Fruit fly (Drosophila melanogaster): Measurements from ENCODE around the gene CG15211.

Gene CG15211

DNA sequence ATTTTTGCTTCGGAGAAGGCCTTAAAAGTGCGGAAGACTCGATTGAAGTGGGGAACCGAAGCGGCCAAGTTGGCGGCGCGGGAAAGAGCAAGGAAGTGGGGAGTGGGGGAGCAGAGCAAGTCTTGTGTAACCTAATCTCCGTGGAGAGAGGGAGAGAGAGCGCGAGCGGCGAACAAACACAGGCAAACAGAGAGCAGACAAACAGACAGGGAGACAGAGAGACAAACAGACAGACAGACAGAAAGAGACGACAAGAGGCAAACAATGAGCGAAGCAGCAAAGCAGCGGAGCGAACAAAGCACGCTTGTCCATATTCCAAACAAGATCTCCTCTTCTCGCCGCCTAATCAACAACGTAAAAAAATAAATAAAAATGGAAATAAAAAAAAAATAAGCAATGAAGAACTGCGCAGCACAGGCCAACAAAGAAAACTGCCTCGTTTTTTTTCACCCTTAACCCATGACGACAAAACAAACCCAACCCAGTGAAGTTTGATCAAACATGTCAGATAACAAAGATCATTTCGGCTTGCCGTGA lies 33.4 kb upstream of the CG15211 start (continued):
- no peak for TF ChIP-seq CG30431 (GFP tag; optimal IDR thresholded peaks at IDR 0.05)
- no peak for TF ChIP-seq grau (tag; optimal IDR thresholded peaks at IDR 0.05)
- TF ChIP-seq CG8089 (GFP tag; optimal IDR thresholded peaks at IDR 0.05): no peak
- TF ChIP-seq Abd-B (GFP tag; optimal IDR thresholded peaks at IDR 0.05): peak; percentile 36
- TF ChIP-seq CG8359 (GFP tag; optimal IDR thresholded peaks at IDR 0.05; ENCODE audit: borderline replicate concordance): no peak
- TF ChIP-seq mam (GFP tag; optimal IDR thresholded peaks at IDR 0.05): no peak
- TF ChIP-seq nerfin-1 (tag; optimal IDR thresholded peaks at IDR 0.05): no peak
- TF ChIP-seq toy (GFP tag; IDR thresholded peaks at IDR 0.05): no peak
- TF ChIP-seq CG12769 (tag; optimal IDR thresholded peaks at IDR 0.05): peak; percentile 79
- TF ChIP-seq Scr (GFP tag; IDR thresholded peaks at IDR 0.05; ENCODE audit: partially characterized antibody): no peak
- TF ChIP-seq CG10274 (GFP tag; optimal IDR thresholded peaks at IDR 0.05): no peak
- no peak for TF ChIP-seq wor (GFP tag; IDR thresholded peaks at IDR 0.05)
- 0 out of 2 replicates have a peak, but pooled peaks have one; percentile 34 for TF ChIP-seq sim (GFP tag; IDR thresholded peaks at IDR 0.05)
- TF ChIP-seq H2.0 (GFP tag; IDR thresholded peaks at IDR 0.05): no peak
- no peak for TF ChIP-seq CG3726 (GFP tag; IDR thresholded peaks at IDR 0.05)
- no peak for TF ChIP-seq BtbVII (GFP tag; optimal IDR thresholded peaks at IDR 0.05)
- no peak for TF ChIP-seq MESR4 (GFP tag; optimal IDR thresholded peaks at IDR 0.05)
- TF ChIP-seq nmo (GFP tag; optimal IDR thresholded peaks at IDR 0.05): no peak
- TF ChIP-seq Gug (GFP tag; IDR thresholded peaks at IDR 0.05): no peak
- TF ChIP-seq Dfd (GFP tag; optimal IDR thresholded peaks at IDR 0.05): no peak
- no peak for TF ChIP-seq zfh2 (GFP tag; optimal IDR thresholded peaks at IDR 0.05)
- no peak for TF ChIP-seq Six4 (GFP tag; optimal IDR thresholded peaks at IDR 0.05)
- TF ChIP-seq hb (GFP tag; IDR thresholded peaks at IDR 0.05; ENCODE audit: partially characterized antibody): no peak
- TF ChIP-seq Hr51 (GFP tag; optimal IDR thresholded peaks at IDR 0.05): no peak
- TF ChIP-seq CG4360 (GFP tag; IDR thresholded peaks at IDR 0.05): no peak
- peak; percentile 17 for TF ChIP-seq CG8290 (GFP tag; optimal IDR thresholded peaks at IDR 0.05)
- peak in 1 of 2 experiments; percentile 30 for TF ChIP-seq CG8290 (tag; optimal IDR thresholded peaks at IDR 0.05)
- TF ChIP-seq CG3407 (GFP tag; optimal IDR thresholded peaks at IDR 0.05): no peak
- TF ChIP-seq shn (GFP tag; optimal IDR thresholded peaks at IDR 0.05): no peak
- TF ChIP-seq CG16813 (GFP tag; IDR thresholded peaks at IDR 0.05; ENCODE audit: partially characterized antibody): no peak
- no peak for TF ChIP-seq Kr (GFP tag; optimal IDR thresholded peaks at IDR 0.05)
- no peak for TF ChIP-seq Jarid2 (GFP tag; optimal IDR thresholded peaks at IDR 0.05)
- peak; percentile 15 for TF ChIP-seq CG15514 (GFP tag; optimal IDR thresholded peaks at IDR 0.05)
- TF ChIP-seq ap (GFP tag; IDR thresholded peaks at IDR 0.05): no peak
- no peak for TF ChIP-seq Dll (GFP tag; IDR thresholded peaks at IDR 0.05; ENCODE audit: partially characterized antibody)
- TF ChIP-seq CG3281 (GFP tag; optimal IDR thresholded peaks at IDR 0.05): no peak
- TF ChIP-seq grn (GFP tag; optimal IDR thresholded peaks at IDR 0.05): peak; percentile 82
- TF ChIP-seq br (optimal IDR thresholded peaks at IDR 0.05): no peak
- TF ChIP-seq Nf-YA (GFP tag; IDR thresholded peaks at IDR 0.05): no peak
- TF ChIP-seq Sox102F (GFP tag; optimal IDR thresholded peaks at IDR 0.05): no peak
- no peak for TF ChIP-seq sug (tag; optimal IDR thresholded peaks at IDR 0.05)
- TF ChIP-seq ATbp (GFP tag; optimal IDR thresholded peaks at IDR 0.05): peak; percentile 2
- TF ChIP-seq nau (GFP tag; optimal IDR thresholded peaks at IDR 0.05): no peak
- no peak for TF ChIP-seq slou (GFP tag; optimal IDR thresholded peaks at IDR 0.05)
- TF ChIP-seq CG5953 (GFP tag; IDR thresholded peaks at IDR 0.05): no peak
- peak; percentile 29 for TF ChIP-seq cg (GFP tag; optimal IDR thresholded peaks at IDR 0.05)
- no peak for TF ChIP-seq CG12071 (GFP tag; optimal IDR thresholded peaks at IDR 0.05)
- peak; percentile 12; the same call in 1 of the 2 replicates for TF ChIP-seq CG13287 (GFP tag; IDR thresholded peaks at IDR 0.05; ENCODE audit: partially characterized antibody)
- TF ChIP-seq Doc2 (GFP tag; IDR thresholded peaks at IDR 0.05): no peak
- TF ChIP-seq pfk (GFP tag; optimal IDR thresholded peaks at IDR 0.05): no peak
- no peak for TF ChIP-seq Dad (GFP tag; optimal IDR thresholded peaks at IDR 0.05)
